Worm (Caenorhabditis elegans): ENCODE results near the gene Y46C8AM.1.

DNA sequence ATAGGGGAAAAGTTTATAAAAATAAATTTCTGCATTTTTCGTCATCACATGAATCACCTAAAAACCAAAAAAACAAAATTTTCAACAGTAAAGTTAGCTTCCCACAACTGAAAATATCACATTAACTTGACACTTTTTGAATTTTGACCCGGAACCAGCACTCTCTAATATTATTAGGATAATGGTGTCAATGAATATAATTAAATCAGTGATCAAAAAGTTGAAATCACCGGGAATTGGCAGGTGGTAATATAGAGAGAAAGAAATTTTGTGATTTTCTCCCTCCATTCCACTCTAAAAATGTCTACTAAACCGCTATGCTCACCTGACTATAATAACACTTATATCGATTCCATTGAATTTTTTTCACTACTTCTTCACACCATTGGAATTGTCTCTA is 16.8 kb downstream of the Y46C8AM.1 start, which contains the start of gene srh-222:
- no peak for TF ChIP-seq nhr-12 (tag; optimal IDR thresholded peaks at IDR 0.05)
- TF ChIP-seq mep-1 (tag; optimal IDR thresholded peaks at IDR 0.05): no peak
- TF ChIP-seq elt-1 (tag; optimal IDR thresholded peaks at IDR 0.05; ENCODE audit: borderline replicate concordance, insufficient read depth): no peak
- no peak for TF ChIP-seq unc-62 (GFP tag; optimal IDR thresholded peaks at IDR 0.05)
- TF ChIP-seq elt-3 (tag; optimal IDR thresholded peaks at IDR 0.05): no peak
- no peak for TF ChIP-seq snpc-4 (tag; optimal IDR thresholded peaks at IDR 0.05)
- TF ChIP-seq bed-3 (GFP tag; optimal IDR thresholded peaks at IDR 0.05): no peak
- TF ChIP-seq ceh-39 (tag; optimal IDR thresholded peaks at IDR 0.05): no peak
- TF ChIP-seq unc-39 (tag; optimal IDR thresholded peaks at IDR 0.05): no peak
- TF ChIP-seq lin-13 (tag; optimal IDR thresholded peaks at IDR 0.05): no peak
- TF ChIP-seq nhr-76 (tag; optimal IDR thresholded peaks at IDR 0.05): no peak
- no peak for TF ChIP-seq ces-1 (GFP tag; optimal IDR thresholded peaks at IDR 0.05)
- TF ChIP-seq hlh-1 (tag; optimal IDR thresholded peaks at IDR 0.05): no peak
- no peak for TF ChIP-seq ham-2 (GFP tag; optimal IDR thresholded peaks at IDR 0.05)
